Worm (Caenorhabditis elegans) whole organism, L4 larva: ENCODE measurements around the gene lgg-2.

Experiments
- D1046.2 ChIP-seq: fragments of 200-800 bp; sonication (Bioruptor generic); IDR thresholded peaks from 2 replicates; pipeline ENCODE4 v1.3.6; 2022; ENCODE audit warnings: missing genetic modification characterization, missing compliant biosample characterization
- F10B5.3 ChIP-seq: sonication (generic microtip); optimal IDR thresholded peaks from 2 replicates; lab custom pipeline; 2016; ENCODE audit warnings: mild to moderate bottlenecking, missing genetic modification characterization, missing compliant biosample characterization
- F26F4.8 ChIP-seq: fragments of 200-800 bp; sonication (Bioruptor generic); conservative IDR thresholded peaks from 2 replicates; pipeline ENCODE4 v1.3.6; 2022; ENCODE audit warnings: missing genetic modification characterization, missing compliant biosample characterization
- T26A8.4 ChIP-seq: fragments of 200-800 bp; sonication (Bioruptor generic); IDR thresholded peaks from 2 replicates; pipeline ENCODE4 v1.3.6; 2022; ENCODE audit warnings: missing genetic modification characterization, missing compliant biosample characterization
- Y48G9A.11 ChIP-seq: fragments of 200-800 bp; sonication (Bioruptor generic); IDR thresholded peaks from 2 replicates; pipeline ENCODE4 v1.3.6; 2022; ENCODE audit warnings: missing genetic modification reagents, missing genetic modification characterization, missing compliant biosample characterization
- Y5F2A.4 ChIP-seq: fragments of 200-800 bp; sonication (Bioruptor generic); optimal IDR thresholded peaks from 2 replicates; lab custom pipeline; 2018; ENCODE audit warnings: mild to moderate bottlenecking, missing genetic modification characterization, missing compliant biosample characterization
- ZK337.2 ChIP-seq: fragments of 200-800 bp; sonication (Bioruptor generic); IDR thresholded peaks from 2 replicates; pipeline ENCODE4 v1.3.6; 2022; ENCODE audit warnings: missing genetic modification reagents, missing genetic modification characterization, missing compliant biosample characterization
- aly-2 ChIP-seq: sonication (generic microtip); optimal IDR thresholded peaks from 2 replicates; lab custom pipeline; 2018; ENCODE audit warnings: missing biosample characterization, missing genetic modification characterization
- attf-4 ChIP-seq: sonication (generic microtip); optimal IDR thresholded peaks from 3 replicates; lab custom pipeline; 2017; ENCODE audit warnings: missing biosample characterization, missing genetic modification characterization
- ceh-62 ChIP-seq: sonication (generic microtip); optimal IDR thresholded peaks from 2 replicates; lab custom pipeline; 2017; ENCODE audit warnings: missing biosample characterization, missing genetic modification characterization
- ctbp-1 ChIP-seq: fragments of 200-800 bp; sonication (Bioruptor generic); IDR thresholded peaks from 2 replicates; pipeline ENCODE4 v1.3.6; 2022; ENCODE audit warnings: missing genetic modification reagents, missing genetic modification characterization, missing compliant biosample characterization
- dpl-1 ChIP-seq: fragments of 150-350 bp; optimal IDR thresholded peaks from 2 replicates; lab custom pipeline; 2014; ENCODE audit warnings: missing biosample characterization, missing genetic modification reagents, missing genetic modification characterization
- duxl-1 ChIP-seq: sonication (generic microtip); optimal IDR thresholded peaks from 2 replicates; lab custom pipeline; 2016; ENCODE audit warnings: mild to moderate bottlenecking, missing genetic modification characterization, moderate library complexity, missing compliant biosample characterization; ENCODE audit not compliant: poor library complexity
- dve-1 ChIP-seq: sonication (generic microtip); optimal IDR thresholded peaks from 2 replicates; lab custom pipeline; 2017; ENCODE audit warnings: antibody characterized with exemption, mild to moderate bottlenecking, missing genetic modification characterization, missing compliant biosample characterization; ENCODE audit not compliant: insufficient read depth
- egl-27 ChIP-seq: sonication (generic microtip); optimal IDR thresholded peaks from 3 replicates; lab custom pipeline; 2017; ENCODE audit warnings: missing biosample characterization, missing genetic modification reagents, missing genetic modification characterization
- fkh-10 ChIP-seq: fragments of 150-350 bp; optimal IDR thresholded peaks from 2 replicates; lab custom pipeline; 2014; ENCODE audit warnings: missing biosample characterization, missing genetic modification reagents, missing genetic modification characterization
- gei-8 ChIP-seq: fragments of 200-800 bp; sonication (Bioruptor generic); optimal IDR thresholded peaks from 2 replicates; lab custom pipeline; 2018; ENCODE audit warnings: mild to moderate bottlenecking, missing genetic modification characterization, missing compliant biosample characterization
- hif-1 ChIP-seq, 2 experiments: sonication (generic microtip); optimal IDR thresholded peaks; 2 replicates each; lab custom pipeline; 2016 to 2017; ENCODE audit warnings: missing compliant biosample characterization in 2 of 2, missing genetic modification characterization in 2 of 2, missing genetic modification reagents in 2 of 2, missing genotype in 2 of 2, mild to moderate bottlenecking in 1 of 2
- hlh-11 ChIP-seq: fragments of 200-800 bp; sonication (Bioruptor generic); optimal IDR thresholded peaks from 2 replicates; lab custom pipeline; 2018; ENCODE audit warnings: mild to moderate bottlenecking, missing genetic modification characterization, missing compliant biosample characterization
- hlh-30 ChIP-seq: sonication (generic microtip); optimal IDR thresholded peaks from 2 replicates; lab custom pipeline; 2017; ENCODE audit warnings: antibody characterized with exemption, mild to moderate bottlenecking, missing genetic modification characterization, missing compliant biosample characterization; ENCODE audit not compliant: insufficient read depth
- lim-7 ChIP-seq: fragments of 200-800 bp; sonication (Bioruptor generic); IDR thresholded peaks from 2 replicates; pipeline ENCODE4 v1.3.6; 2022; ENCODE audit warnings: missing genetic modification characterization, missing compliant biosample characterization
- lin-1 ChIP-seq: fragments of 200-800 bp; sonication (Bioruptor generic); IDR thresholded peaks from 2 replicates; pipeline ENCODE4 v1.3.6; 2022; ENCODE audit warnings: missing genetic modification reagents, missing genetic modification characterization, missing compliant biosample characterization
- lin-15B ChIP-seq: fragments of 150-350 bp; sonication (generic microtip); optimal IDR thresholded peaks from 3 replicates; lab custom pipeline; 2014; ENCODE audit warnings: missing biosample characterization, missing genetic modification characterization
- lin-29 ChIP-seq: fragments of 200-800 bp; sonication (Bioruptor generic); IDR thresholded peaks from 2 replicates; pipeline ENCODE4 v1.3.6; 2022; ENCODE audit warnings: missing genetic modification reagents, missing genetic modification characterization, missing compliant biosample characterization
- lin-39 ChIP-seq: fragments of 150-350 bp; optimal IDR thresholded peaks from 2 replicates; lab custom pipeline; 2014; ENCODE audit warnings: missing biosample characterization, missing genetic modification reagents, missing genetic modification characterization
- madf-5 ChIP-seq, 2 experiments: fragments of 200-800 bp; sonication (Bioruptor generic); IDR thresholded peaks; 2 replicates each; pipeline ENCODE4 v1.3.6; 2022; ENCODE audit warnings: missing compliant biosample characterization in 2 of 2, missing genetic modification characterization in 2 of 2
- mdl-1 ChIP-seq, 2 experiments: fragments of 150-350 bp in 1 of 2; sonication (generic microtip) in 1 of 2; optimal IDR thresholded peaks; 2 replicates each; lab custom pipeline; 2014 to 2017; ENCODE audit warnings: missing biosample characterization in 2 of 2, missing genetic modification characterization in 2 of 2
- mdt-29 ChIP-seq: fragments of 200-800 bp; sonication (Bioruptor generic); IDR thresholded peaks from 2 replicates; pipeline ENCODE4 v1.3.6; 2022; ENCODE audit warnings: missing genetic modification reagents, missing genetic modification characterization, missing compliant biosample characterization
- mxl-3 ChIP-seq: fragments of 200-800 bp; sonication (Bioruptor generic); optimal IDR thresholded peaks from 2 replicates; lab custom pipeline; 2018; ENCODE audit warnings: mild to moderate bottlenecking, missing genetic modification characterization, missing compliant biosample characterization
- nhr-102 ChIP-seq: sonication (generic microtip); optimal IDR thresholded peaks from 2 replicates; lab custom pipeline; 2016; ENCODE audit warnings: mild to moderate bottlenecking, missing genetic modification characterization, moderate library complexity, missing compliant biosample characterization
- nhr-237 ChIP-seq: sonication (generic microtip); optimal IDR thresholded peaks from 2 replicates; lab custom pipeline; 2017; ENCODE audit warnings: missing biosample characterization, missing genetic modification characterization
- nhr-6 ChIP-seq: fragments of 150-350 bp; optimal IDR thresholded peaks from 2 replicates; lab custom pipeline; 2014; ENCODE audit warnings: missing biosample characterization, missing genetic modification characterization
- php-3 ChIP-seq: fragments of 200-800 bp; sonication (Bioruptor generic); IDR thresholded peaks from 2 replicates; pipeline ENCODE4 v1.3.6; 2022; ENCODE audit warnings: missing genetic modification reagents, missing genetic modification characterization, missing compliant biosample characterization
- rbr-2 ChIP-seq: sonication (generic microtip); optimal IDR thresholded peaks from 2 replicates; lab custom pipeline; 2016; ENCODE audit warnings: missing genotype, missing genetic modification characterization, missing compliant biosample characterization
- skn-1 ChIP-seq: fragments of 150-350 bp; optimal IDR thresholded peaks from 2 replicates; lab custom pipeline; 2014; ENCODE audit warnings: missing biosample characterization, missing genetic modification characterization
- snpc-1.2 ChIP-seq: fragments of 200-800 bp; sonication (Bioruptor generic); IDR thresholded peaks from 2 replicates; pipeline ENCODE4 v1.3.6; 2022; ENCODE audit warnings: missing genetic modification reagents, missing genetic modification characterization, missing compliant biosample characterization
- snpc-4 ChIP-seq: fragments of 150-350 bp; optimal IDR thresholded peaks from 2 replicates; lab custom pipeline; 2014; ENCODE audit warnings: missing biosample characterization, missing genetic modification characterization
- spr-1 ChIP-seq: sonication (generic microtip); optimal IDR thresholded peaks from 2 replicates; lab custom pipeline; 2016; ENCODE audit warnings: mild to moderate bottlenecking, missing genetic modification characterization, missing compliant biosample characterization
- spr-3 ChIP-seq: fragments of 200-800 bp; sonication (Bioruptor generic); optimal IDR thresholded peaks from 2 replicates; lab custom pipeline; 2018; ENCODE audit warnings: mild to moderate bottlenecking, missing genetic modification characterization, missing compliant biosample characterization
- tra-1 ChIP-seq: fragments of 200-800 bp; sonication (Bioruptor generic); IDR thresholded peaks from 2 replicates; pipeline ENCODE4 v1.3.6; 2022; ENCODE audit warnings: missing genetic modification reagents, missing genetic modification characterization, missing compliant biosample characterization
- vab-7 ChIP-seq: fragments of 200-800 bp; sonication (Bioruptor generic); IDR thresholded peaks from 2 replicates; pipeline ENCODE4 v1.3.6; 2022; ENCODE audit warnings: missing genetic modification reagents, missing genetic modification characterization, missing compliant biosample characterization
- zag-1 ChIP-seq: fragments of 150-350 bp; optimal IDR thresholded peaks from 2 replicates; lab custom pipeline; 2014; ENCODE audit warnings: missing biosample characterization, missing genetic modification characterization
- zfp-3 ChIP-seq: fragments of 200-800 bp; sonication (Bioruptor generic); conservative IDR thresholded peaks from 2 replicates; pipeline ENCODE4 v1.3.6; 2022; ENCODE audit warnings: missing genetic modification reagents, missing genetic modification characterization, missing compliant biosample characterization
- zip-2 ChIP-seq: fragments of 150-350 bp; optimal IDR thresholded peaks from 2 replicates; lab custom pipeline; 2014; ENCODE audit warnings: missing biosample characterization, missing genetic modification characterization
- ztf-11 ChIP-seq: fragments of 150-350 bp; optimal IDR thresholded peaks from 2 replicates; lab custom pipeline; 2014; ENCODE audit warnings: missing biosample characterization, missing genetic modification characterization

Gene lgg-2

DNA sequence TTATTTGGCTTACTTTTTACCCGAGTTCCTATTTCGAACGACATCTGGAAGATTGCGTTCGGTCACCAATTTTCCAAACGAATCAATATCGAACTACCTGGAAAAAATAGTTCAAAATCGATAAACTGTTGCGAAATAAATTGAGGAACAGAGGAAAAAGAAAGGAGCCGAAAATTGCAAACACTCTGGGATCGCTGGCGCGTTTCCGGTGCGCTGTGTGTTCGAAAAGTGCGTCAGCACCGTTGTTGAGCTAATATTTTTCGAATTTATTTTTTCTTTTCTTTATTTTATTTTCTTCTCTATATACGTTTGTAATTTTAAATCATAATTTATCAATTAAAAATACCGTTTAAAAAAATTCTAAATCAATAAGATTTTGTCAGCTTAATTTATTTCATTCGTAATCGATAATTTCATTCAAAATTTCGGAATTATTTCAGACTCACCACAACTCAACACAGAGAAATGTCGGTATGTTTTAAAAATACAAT is 2.6 kb downstream of the lgg-2 start, which contains the start of the genes dnc-1 and lsm-7 (continued):
- TF ChIP-seq egl-27 (tag; lab: Kevin White, UChicago) (no peak), fkh-10 (GFP tag; lab: Kevin White, UChicago) (peak; percentile 63), dpl-1 (GFP tag; lab: Kevin White, UChicago) (peak; percentile 76), snpc-4 (tag; lab: Kevin White, UChicago) (no peak), nhr-102 (no peak), mdl-1 (tag; optimal IDR thresholded peaks at IDR 0.05; lab: Kevin White, UChicago) (peak in 1 of 2 experiments; percentile 48), mxl-3 (GFP tag; lab: Kevin White, UChicago) (peak; percentile 8), zip-2 (tag; lab: Kevin White, UChicago) (no peak), tra-1 (no peak), D1046.2 (GFP tag; lab: Robert Waterston, UW) (no peak), snpc-1.2 (GFP tag; lab: Robert Waterston, UW) (peak; percentile 55; the same call in 1 of the 2 replicates), mdt-29 (GFP tag; lab: Robert Waterston, UW) (peak; percentile 25; the same call in 1 of the 2 replicates), attf-4 (tag; lab: Kevin White, UChicago) (no peak), gei-8 (GFP tag; lab: Kevin White, UChicago) (no peak), ceh-62 (tag; lab: Kevin White, UChicago) (no peak), hlh-11 (tag; lab: Kevin White, UChicago) (peak; percentile 79), spr-1 (tag; lab: Kevin White, UChicago) (no peak), lin-15B (tag; lab: Kevin White, UChicago) (no peak), Y48G9A.11 (no peak), lin-29 (GFP tag; lab: Robert Waterston, UW) (peak; percentile 7; the same call in 1 of the 2 replicates), Y5F2A.4 (no peak), ZK337.2 (no peak), spr-3 (GFP tag; lab: Kevin White, UChicago) (no peak), nhr-6 (tag; lab: Kevin White, UChicago) (peak; percentile 65)

- TF ChIP-seq hlh-30 (tag; lab: Kevin White, UChicago) (peak; percentile 7), lin-39 (tag; lab: Kevin White, UChicago) (no peak)
These were observed 15.9 kb downstream of the lgg-2 start, which contains the start of gene rbr-2 for ce11 chrIV:10919770-10920169. Gene rbr-2 (plus strand): TSS chrIV:10920070.

DNA sequence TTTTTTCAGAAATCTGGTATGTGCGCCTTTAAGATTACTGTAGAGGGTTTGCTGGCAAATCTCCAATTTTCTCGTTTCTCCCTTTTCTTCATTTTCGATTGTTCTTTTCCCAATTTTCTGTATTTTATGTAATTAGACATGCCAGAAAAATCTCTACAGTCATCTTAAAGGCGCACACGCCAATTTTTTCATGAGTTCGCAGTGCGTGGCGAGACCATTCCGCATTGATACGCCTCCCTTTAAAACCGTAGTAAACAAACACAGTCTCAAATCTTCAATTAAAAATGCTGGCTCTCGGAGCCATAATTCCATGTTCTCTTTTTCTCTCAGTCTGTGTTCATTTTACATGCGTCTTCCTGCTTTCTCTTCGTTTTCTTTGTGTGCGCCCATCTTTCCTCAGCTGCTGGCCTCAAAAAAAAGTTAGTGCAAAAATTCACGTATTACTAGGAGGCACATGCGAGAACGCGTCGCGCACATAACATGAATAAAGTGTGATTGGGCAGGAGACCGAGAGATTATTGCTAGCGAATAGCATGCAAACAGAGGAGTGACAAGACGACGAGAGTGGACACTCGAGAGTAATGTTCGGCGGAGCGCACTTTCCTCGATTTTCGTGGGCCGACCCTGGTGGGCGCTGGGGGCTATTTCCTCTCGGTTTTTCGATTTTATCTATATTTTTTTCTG is 16.7 kb downstream of the lgg-2 start:
- 0 out of 2 replicates have a peak, but pooled peaks have one; percentile 39 for TF ChIP-seq T26A8.4 (GFP tag; lab: Robert Waterston, UW)
- TF ChIP-seq rbr-2 (tag; lab: Kevin White, UChicago) = no peak
- no peak for TF ChIP-seq F10B5.3 (tag; lab: Kevin White, UChicago)
- TF ChIP-seq duxl-1 (tag; lab: Kevin White, UChicago) = peak; percentile 42
- no peak for TF ChIP-seq skn-1 (tag; lab: Kevin White, UChicago)
- peak; percentile 48; the same call in 1 of the 2 replicates for TF ChIP-seq lin-1
- TF ChIP-seq zfp-3 (GFP tag; lab: Robert Waterston, UW) = no peak
- no peak for TF ChIP-seq ztf-11 (tag; lab: Kevin White, UChicago)
- TF ChIP-seq nhr-102 = no peak
- TF ChIP-seq lin-29 (GFP tag; lab: Robert Waterston, UW) = no peak
- peak; percentile 39; the same call in 1 of the 2 replicates for TF ChIP-seq vab-7 (GFP tag; lab: Robert Waterston, UW)
- no peak for TF ChIP-seq F26F4.8 (GFP tag; lab: Robert Waterston, UW)
- TF ChIP-seq dve-1 (tag; lab: Kevin White, UChicago) = peak; percentile 76
- TF ChIP-seq ctbp-1 (GFP tag; lab: Robert Waterston, UW) = peak; percentile 75
- TF ChIP-seq zag-1 = no peak
- no peak for TF ChIP-seq attf-4 (tag; lab: Kevin White, UChicago)
- TF ChIP-seq php-3 = no peak
- TF ChIP-seq nhr-237 (tag; lab: Kevin White, UChicago) = no peak
- TF ChIP-seq aly-2 = no peak
- TF ChIP-seq madf-5 (GFP tag; IDR thresholded peaks at IDR 0.05; lab: Robert Waterston, UW) = no peak
- peak; percentile 43 for TF ChIP-seq nhr-6 (tag; lab: Kevin White, UChicago)
- peak; percentile 93 for TF ChIP-seq hlh-11 (tag; lab: Kevin White, UChicago)
- TF ChIP-seq snpc-1.2 (GFP tag; lab: Robert Waterston, UW) = 0 out of 2 replicates have a peak, but pooled peaks have one; percentile 44
- TF ChIP-seq lim-7 (GFP tag; lab: Robert Waterston, UW) = no peak
- no peak for TF ChIP-seq ceh-62 (tag; lab: Kevin White, UChicago)
- TF ChIP-seq hif-1 (tag; optimal IDR thresholded peaks at IDR 0.05; lab: Kevin White, UChicago) = peak; percentile 89 to 99
- no peak for TF ChIP-seq Y48G9A.11
